Worm (Caenorhabditis elegans): Measurements from ENCODE around the gene F01G4.4.

Gene F01G4.4

DNA sequence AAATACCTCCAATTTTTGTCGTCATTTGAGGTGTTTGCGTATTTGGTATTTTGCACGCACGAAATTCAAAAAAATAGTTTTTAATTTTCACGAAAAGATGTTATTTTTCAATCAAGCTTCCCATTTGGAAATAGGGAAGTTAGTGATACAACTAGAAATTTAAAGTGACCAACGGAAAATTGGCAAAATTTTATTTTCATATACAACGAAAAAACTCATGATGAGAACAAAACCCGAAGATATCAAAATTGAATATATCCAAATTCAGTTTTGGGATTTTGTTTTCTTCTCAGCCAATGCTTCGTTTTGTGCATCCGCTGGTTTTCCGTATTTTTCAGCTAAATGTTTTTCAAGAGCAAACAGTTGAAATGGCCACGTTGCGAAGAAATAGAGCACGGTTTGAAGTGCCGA, 2.8 kb downstream of the F01G4.4 start:
- TF ChIP-seq nhr-237 (tag; optimal IDR thresholded peaks at IDR 0.05) (no peak), elt-2 (tag; optimal IDR thresholded peaks at IDR 0.05) (no peak), elt-1 (tag; optimal IDR thresholded peaks at IDR 0.05) (no peak), fkh-2 (tag; optimal IDR thresholded peaks at IDR 0.05) (no peak), zag-1 (tag; optimal IDR thresholded peaks at IDR 0.05) (no peak)

- TF ChIP-seq fkh-10 (GFP tag; optimal IDR thresholded peaks at IDR 0.05), result no peak
- TF ChIP-seq nhr-28 (tag; optimal IDR thresholded peaks at IDR 0.05), result no peak
- no peak for TF ChIP-seq fkh-2 (tag; optimal IDR thresholded peaks at IDR 0.05)
- no peak for TF ChIP-seq pqm-1 (tag; optimal IDR thresholded peaks at IDR 0.05)
- TF ChIP-seq unc-62 (GFP tag; optimal IDR thresholded peaks at IDR 0.05), result no peak
- no peak for TF ChIP-seq nhr-25 (tag; optimal IDR thresholded peaks at IDR 0.05)
- no peak for TF ChIP-seq nhr-237 (tag; optimal IDR thresholded peaks at IDR 0.05)
- no peak for TF ChIP-seq fos-1 (tag; optimal IDR thresholded peaks at IDR 0.05)
- no peak for TF ChIP-seq lsy-12 (tag; optimal IDR thresholded peaks at IDR 0.05)
- no peak for TF ChIP-seq nhr-11 (tag; optimal IDR thresholded peaks at IDR 0.05)
- no peak for TF ChIP-seq R02D3.7 (tag; optimal IDR thresholded peaks at IDR 0.05)
- no peak for TF ChIP-seq egl-27 (tag; optimal IDR thresholded peaks at IDR 0.05)
- no peak for TF ChIP-seq nhr-23 (tag; optimal IDR thresholded peaks at IDR 0.05)
- no peak for TF ChIP-seq ceh-82 (tag; optimal IDR thresholded peaks at IDR 0.05)
- TF ChIP-seq sea-2 (GFP tag; optimal IDR thresholded peaks at IDR 0.05), result no peak
- no peak for TF ChIP-seq elt-3 (tag; optimal IDR thresholded peaks at IDR 0.05)
- TF ChIP-seq pha-4 (tag; optimal IDR thresholded peaks at IDR 0.05), result no peak
- no peak for TF ChIP-seq ZK546.5 (tag; optimal IDR thresholded peaks at IDR 0.05)
Measured at ce11 chrIV:11146492-11146891, 3.3 kb downstream of the F01G4.4 start.

- peak; percentile 17 for TF ChIP-seq nhr-12 (tag; optimal IDR thresholded peaks at IDR 0.05)
- peak; percentile 49 for TF ChIP-seq tbx-2 (tag; optimal IDR thresholded peaks at IDR 0.05)
- TF ChIP-seq fkh-2 (tag; optimal IDR thresholded peaks at IDR 0.05), result no peak
- TF ChIP-seq elt-1 (tag; optimal IDR thresholded peaks at IDR 0.05), result peak; percentile 17
- no peak for TF ChIP-seq nhr-25 (tag; optimal IDR thresholded peaks at IDR 0.05)
- TF ChIP-seq hmg-11 (tag; optimal IDR thresholded peaks at IDR 0.05), result no peak
- no peak for TF ChIP-seq fos-1 (tag; optimal IDR thresholded peaks at IDR 0.05)
- no peak for TF ChIP-seq fkh-10 (GFP tag; optimal IDR thresholded peaks at IDR 0.05)
- TF ChIP-seq ceh-82 (tag; optimal IDR thresholded peaks at IDR 0.05), result no peak
- TF ChIP-seq aly-2 (tag; optimal IDR thresholded peaks at IDR 0.05), result peak; percentile 20
- TF ChIP-seq nhr-23 (tag; optimal IDR thresholded peaks at IDR 0.05), result peak; percentile 16
- TF ChIP-seq snpc-4 (tag; optimal IDR thresholded peaks at IDR 0.05), result no peak
- TF ChIP-seq ZK546.5 (tag; optimal IDR thresholded peaks at IDR 0.05), result peak; percentile 46
- TF ChIP-seq lin-15B (tag; optimal IDR thresholded peaks at IDR 0.05), result no peak
- TF ChIP-seq ama-1 (optimal IDR thresholded peaks at IDR 0.05), result peak; percentile 61
- no peak for TF ChIP-seq jun-1 (tag; optimal IDR thresholded peaks at IDR 0.05)
- peak; percentile 65 for TF ChIP-seq lsy-12 (tag; optimal IDR thresholded peaks at IDR 0.05)
- peak; percentile 19 for TF ChIP-seq elt-2 (tag; optimal IDR thresholded peaks at IDR 0.05)
- TF ChIP-seq nhr-43 (tag; optimal IDR thresholded peaks at IDR 0.05; ENCODE audit: poor library complexity, severe bottlenecking), result peak; percentile 67
- peak; percentile 16 for TF ChIP-seq ceh-28 (tag; optimal IDR thresholded peaks at IDR 0.05)
- TF ChIP-seq pha-4 (tag; optimal IDR thresholded peaks at IDR 0.05), result peak; percentile 25
- TF ChIP-seq zag-1 (tag; optimal IDR thresholded peaks at IDR 0.05), result peak; percentile 62
- TF ChIP-seq ztf-11 (tag; optimal IDR thresholded peaks at IDR 0.05), result no peak
- no peak for TF ChIP-seq lin-39 (tag; optimal IDR thresholded peaks at IDR 0.05)
- no peak for TF ChIP-seq sea-2 (GFP tag; optimal IDR thresholded peaks at IDR 0.05)
- no peak for TF ChIP-seq skn-1 (tag; optimal IDR thresholded peaks at IDR 0.05)
- no peak for TF ChIP-seq elt-3 (tag; optimal IDR thresholded peaks at IDR 0.05)
- TF ChIP-seq daf-12 (tag; optimal IDR thresholded peaks at IDR 0.05), result no peak
- no peak for TF ChIP-seq nhr-76 (tag; optimal IDR thresholded peaks at IDR 0.05)
- no peak for TF ChIP-seq ceh-9 (tag; optimal IDR thresholded peaks at IDR 0.05)
- TF ChIP-seq mdl-1 (tag; optimal IDR thresholded peaks at IDR 0.05), result no peak
- TF ChIP-seq unc-39 (tag; optimal IDR thresholded peaks at IDR 0.05), result no peak
- TF ChIP-seq nhr-77 (tag; optimal IDR thresholded peaks at IDR 0.05), result no peak
- no peak for TF ChIP-seq mml-1 (tag; optimal IDR thresholded peaks at IDR 0.05)
- no peak for TF ChIP-seq nhr-11 (tag; optimal IDR thresholded peaks at IDR 0.05)
- no peak for TF ChIP-seq nhr-237 (tag; optimal IDR thresholded peaks at IDR 0.05)
- no peak for TF ChIP-seq nhr-67 (tag; optimal IDR thresholded peaks at IDR 0.05)
- TF ChIP-seq egl-27 (tag; optimal IDR thresholded peaks at IDR 0.05), result no peak
- no peak for TF ChIP-seq pqm-1 (tag; optimal IDR thresholded peaks at IDR 0.05)
- peak; percentile 10 for TF ChIP-seq ceh-16 (tag; optimal IDR thresholded peaks at IDR 0.05)
- no peak for TF ChIP-seq egl-5 (tag; optimal IDR thresholded peaks at IDR 0.05)
- TF ChIP-seq eor-1 (tag; optimal IDR thresholded peaks at IDR 0.05), result no peak
- TF ChIP-seq ztf-4 (tag; optimal IDR thresholded peaks at IDR 0.05), result no peak
- TF ChIP-seq unc-62 (GFP tag; optimal IDR thresholded peaks at IDR 0.05), result no peak
- TF ChIP-seq nhr-28 (tag; optimal IDR thresholded peaks at IDR 0.05), result no peak
- TF ChIP-seq nfya-1 (tag; optimal IDR thresholded peaks at IDR 0.05; ENCODE audit: insufficient read depth), result no peak
- TF ChIP-seq R02D3.7 (tag; optimal IDR thresholded peaks at IDR 0.05), result peak; percentile 49
Measured at ce11 chrIV:11146962-11147470, 3.9 kb downstream of the F01G4.4 start, which contains the start of gene pigq-1. TSS of gene pigq-1 (minus strand) at chrIV:11147247.
